Worm (Caenorhabditis elegans) whole organism, mixed stage, embryonic: ENCODE measurements around the gene ZK643.2.

ENCODE experiments used
- ces-1 ChIP-seq: fragments of 150-350 bp; optimal IDR thresholded peaks from 2 replicates; lab custom pipeline; 2014; ENCODE audit warnings: missing biosample characterization, missing genetic modification reagents, missing genetic modification characterization
- lin-13 ChIP-seq: fragments of 150-350 bp; optimal IDR thresholded peaks from 2 replicates; lab custom pipeline; 2014; ENCODE audit warnings: missing biosample characterization, missing genetic modification characterization
- lsy-2 ChIP-seq: fragments of 150-350 bp; optimal IDR thresholded peaks from 2 replicates; lab custom pipeline; 2014; ENCODE audit warnings: missing biosample characterization, missing genetic modification characterization
- mab-5 ChIP-seq: fragments of 150-350 bp; optimal IDR thresholded peaks from 2 replicates; lab custom pipeline; 2014; ENCODE audit warnings: missing biosample characterization, missing genetic modification characterization
- mep-1 ChIP-seq: fragments of 150-350 bp; optimal IDR thresholded peaks from 2 replicates; lab custom pipeline; 2017; ENCODE audit warnings: missing biosample characterization, missing genetic modification reagents, missing genetic modification characterization, inconsistent platforms
- mls-2 ChIP-seq: sonication (generic microtip); optimal IDR thresholded peaks from 2 replicates; lab custom pipeline; 2016; ENCODE audit warnings: mild to moderate bottlenecking, missing genetic modification characterization, moderate library complexity, missing compliant biosample characterization
- nhr-237 ChIP-seq: fragments of 150-350 bp; optimal IDR thresholded peaks from 2 replicates; lab custom pipeline; 2014; ENCODE audit warnings: missing biosample characterization, missing genetic modification characterization
- snpc-4 ChIP-seq: fragments of 150-350 bp; optimal IDR thresholded peaks from 2 replicates; lab custom pipeline; 2014; ENCODE audit warnings: missing biosample characterization, missing genetic modification characterization
- sptf-1 ChIP-seq: sonication (generic microtip); optimal IDR thresholded peaks from 2 replicates; lab custom pipeline; 2017; ENCODE audit warnings: mild to moderate bottlenecking, missing genetic modification characterization, moderate library complexity, missing compliant biosample characterization
- unc-120 ChIP-seq: sonication (generic microtip); optimal IDR thresholded peaks from 2 replicates; lab custom pipeline; 2017; ENCODE audit warnings: missing genetic modification characterization, missing compliant biosample characterization; ENCODE audit not compliant: poor library complexity, severe bottlenecking
- unc-39 ChIP-seq: fragments of 150-350 bp; optimal IDR thresholded peaks from 2 replicates; lab custom pipeline; 2014; ENCODE audit warnings: missing biosample characterization, missing genetic modification characterization
- unc-62 ChIP-seq: fragments of 150-350 bp; optimal IDR thresholded peaks from 2 replicates; lab custom pipeline; 2014; ENCODE audit warnings: missing biosample characterization, missing genetic modification reagents, missing genetic modification characterization

ce11 chrIII:8996686-8997085, 40.3 kb downstream of the ZK643.2 start, which contains the start of gene skat-1:
- TF ChIP-seq unc-120 (tag; lab: Kevin White, UChicago), result no peak
- no peak for TF ChIP-seq mab-5 (tag; lab: Kevin White, UChicago)
- TF ChIP-seq lsy-2, result no peak
- no peak for TF ChIP-seq lin-13 (tag; lab: Kevin White, UChicago)
- TF ChIP-seq nhr-237 (tag; lab: Kevin White, UChicago), result no peak
- TF ChIP-seq mls-2 (tag; lab: Kevin White, UChicago), result no peak
- TF ChIP-seq sptf-1, result no peak
- no peak for TF ChIP-seq snpc-4 (tag; lab: Kevin White, UChicago)
- no peak for TF ChIP-seq unc-62 (GFP tag; lab: Kevin White, UChicago)
- no peak for TF ChIP-seq unc-39 (tag; lab: Kevin White, UChicago)
- no peak for TF ChIP-seq mep-1 (tag; lab: Kevin White, UChicago)
- no peak for TF ChIP-seq ces-1
